Worm (Caenorhabditis elegans) whole organism, L1 larva: ENCODE results near the gene K12H6.10.

ENCODE experiments used
- aha-1 ChIP-seq: fragments of 150-350 bp; optimal IDR thresholded peaks from 2 replicates; lab custom pipeline; 2014; ENCODE audit warnings: missing biosample characterization, missing genetic modification characterization
- ceh-8 ChIP-seq: fragments of 200-800 bp; sonication (Bioruptor generic); optimal IDR thresholded peaks from 2 replicates; lab custom pipeline; 2018; ENCODE audit warnings: mild to moderate bottlenecking, missing genetic modification characterization, moderate library complexity, missing compliant biosample characterization
- lin-39 ChIP-seq: fragments of 150-350 bp; optimal IDR thresholded peaks from 2 replicates; lab custom pipeline; 2014; ENCODE audit warnings: missing biosample characterization, missing genetic modification reagents, missing genetic modification characterization
- mef-2 ChIP-seq: fragments of 150-350 bp; optimal IDR thresholded peaks from 2 replicates; lab custom pipeline; 2014; ENCODE audit warnings: missing biosample characterization, missing genetic modification characterization
- nhr-11 ChIP-seq: fragments of 150-350 bp; optimal IDR thresholded peaks from 2 replicates; lab custom pipeline; 2014; ENCODE audit warnings: missing biosample characterization, missing genetic modification characterization
- nhr-84 ChIP-seq: sonication (generic microtip); optimal IDR thresholded peaks from 2 replicates; lab custom pipeline; 2017; ENCODE audit warnings: missing biosample characterization, missing genetic modification characterization
- nhr-90 ChIP-seq: sonication (generic microtip); optimal IDR thresholded peaks from 2 replicates; lab custom pipeline; 2016; ENCODE audit warnings: mild to moderate bottlenecking, missing genetic modification characterization, missing compliant biosample characterization; ENCODE audit not compliant: poor library complexity
- unc-62 ChIP-seq: fragments of 150-350 bp; optimal IDR thresholded peaks from 2 replicates; lab custom pipeline; 2014; ENCODE audit warnings: missing biosample characterization, missing genetic modification reagents, missing genetic modification characterization
- ztf-11 ChIP-seq, 2 experiments: sonication (generic microtip); optimal IDR thresholded peaks; 2 replicates each; lab custom pipeline; 2016 to 2017; ENCODE audit warnings: missing genetic modification characterization in 2 of 2, missing biosample characterization in 1 of 2, missing compliant biosample characterization in 1 of 2

ce11 chrII:2845674-2846073 is 23.0 kb downstream of the K12H6.10 start:
- TF ChIP-seq lin-39 (tag; lab: Kevin White, UChicago) (no peak), ztf-11 (tag; optimal IDR thresholded peaks at IDR 0.05; lab: Kevin White, UChicago) (no peak), unc-62 (GFP tag; lab: Kevin White, UChicago) (no peak), nhr-11 (tag; lab: Kevin White, UChicago) (no peak), mef-2 (tag; lab: Kevin White, UChicago) (no peak), ceh-8 (no peak), aha-1 (tag; lab: Kevin White, UChicago) (no peak), nhr-84 (tag; lab: Kevin White, UChicago) (no peak), nhr-90 (tag; lab: Kevin White, UChicago) (no peak)
